Fruit fly (Drosophila melanogaster) whole organism, embryonic: ENCODE data around the gene CG34462.

ENCODE experiments used
- Ada2b ChIP-seq: fragments of 200-800 bp; sonication (Bioruptor generic); IDR thresholded peaks from 2 replicates; pipeline ENCODE4 v1.3.6; 2022; ENCODE audit warnings: missing biosample characterization, missing genetic modification characterization
- B-H2 ChIP-seq: fragments of 200-800 bp; sonication (Bioruptor generic); optimal IDR thresholded peaks from 2 replicates; lab custom pipeline; 2018; ENCODE audit warnings: missing biosample characterization, mild to moderate bottlenecking, missing genetic modification characterization
- Bteb2 ChIP-seq: fragments of 200-800 bp; sonication (Bioruptor generic); optimal IDR thresholded peaks from 2 replicates; lab custom pipeline; 2016; ENCODE audit warnings: missing biosample characterization, missing genetic modification characterization
- CG10274 ChIP-seq: fragments of 200-800 bp; sonication (Bioruptor generic); optimal IDR thresholded peaks from 3 replicates; lab custom pipeline; 2017; ENCODE audit warnings: missing biosample characterization, mild to moderate bottlenecking, missing genetic modification characterization
- CG11093 ChIP-seq: fragments of 200-800 bp; sonication (Bioruptor generic); IDR thresholded peaks from 3 replicates; pipeline ENCODE4 v1.3.6; 2022; ENCODE audit warnings: missing biosample characterization, missing genetic modification characterization
- CG11560 ChIP-seq: fragments of 200-800 bp; sonication (Bioruptor generic); IDR thresholded peaks from 3 replicates; pipeline ENCODE4 v1.3.6; 2022; ENCODE audit warnings: missing biosample characterization, missing genetic modification characterization
- CG12071 ChIP-seq: fragments of 200-800 bp; sonication (Bioruptor generic); optimal IDR thresholded peaks from 3 replicates; lab custom pipeline; 2018; ENCODE audit warnings: missing biosample characterization, mild to moderate bottlenecking, missing genetic modification characterization
- CG12219 ChIP-seq: fragments of 200-800 bp; sonication (Bioruptor generic); optimal IDR thresholded peaks from 3 replicates; lab custom pipeline; 2018; ENCODE audit warnings: missing biosample characterization, mild to moderate bottlenecking, missing genetic modification characterization
- CG12299 ChIP-seq: fragments of 200-800 bp; sonication (Bioruptor generic); optimal IDR thresholded peaks from 2 replicates; lab custom pipeline; 2018; ENCODE audit warnings: missing biosample characterization, mild to moderate bottlenecking, missing genetic modification characterization
- CG13624 ChIP-seq: fragments of 200-800 bp; sonication (Bioruptor generic); optimal IDR thresholded peaks from 2 replicates; lab custom pipeline; 2016; ENCODE audit warnings: missing biosample characterization, missing genetic modification characterization
- CG13894 ChIP-seq: fragments of 200-800 bp; sonication (Bioruptor generic); optimal IDR thresholded peaks from 3 replicates; lab custom pipeline; 2018; ENCODE audit warnings: missing biosample characterization, mild to moderate bottlenecking, missing genetic modification characterization, moderate library complexity
- CG14441 ChIP-seq: fragments of 200-800 bp; sonication (Bioruptor generic); IDR thresholded peaks from 2 replicates; pipeline ENCODE4 v1.3.6; 2022; ENCODE audit warnings: missing biosample characterization, missing genetic modification characterization
- CG1602 ChIP-seq: fragments of 200-800 bp; sonication (Bioruptor generic); optimal IDR thresholded peaks from 3 replicates; lab custom pipeline; 2016; ENCODE audit warnings: missing biosample characterization, missing genetic modification characterization
- CG16815 ChIP-seq: fragments of 200-800 bp; sonication (Bioruptor generic); optimal IDR thresholded peaks from 3 replicates; lab custom pipeline; 2017; ENCODE audit warnings: missing biosample characterization, mild to moderate bottlenecking, missing genetic modification characterization
- CG17385 ChIP-seq: fragments of 200-800 bp; sonication (Bioruptor generic); optimal IDR thresholded peaks from 3 replicates; lab custom pipeline; 2018; ENCODE audit warnings: missing biosample characterization, mild to moderate bottlenecking, missing genetic modification characterization
- CG17912 ChIP-seq: fragments of 200-800 bp; sonication (Bioruptor generic); optimal IDR thresholded peaks from 2 replicates; lab custom pipeline; 2018; ENCODE audit warnings: missing biosample characterization, mild to moderate bottlenecking, missing genetic modification characterization
- CG18011 ChIP-seq: fragments of 200-800 bp; sonication (Bioruptor generic); optimal IDR thresholded peaks from 2 replicates; lab custom pipeline; 2017; ENCODE audit warnings: missing biosample characterization, missing genetic modification characterization, mild to moderate bottlenecking, moderate library complexity, missing genotype
- CG18599 ChIP-seq: fragments of 200-800 bp; sonication (Bioruptor generic); optimal IDR thresholded peaks from 3 replicates; lab custom pipeline; 2017; ENCODE audit warnings: missing biosample characterization, missing genetic modification characterization, mild to moderate bottlenecking, moderate library complexity, missing genetic modification reagents
- CG18619 ChIP-seq: fragments of 200-800 bp; sonication (Bioruptor generic); optimal IDR thresholded peaks from 3 replicates; lab custom pipeline; 2017; ENCODE audit warnings: missing biosample characterization, mild to moderate bottlenecking, missing genetic modification characterization
- CG2889 ChIP-seq: fragments of 200-800 bp; sonication (Bioruptor generic); IDR thresholded peaks from 3 replicates; pipeline ENCODE4 v1.3.6; 2022; ENCODE audit warnings: missing biosample characterization, missing genetic modification characterization
- CG3726 ChIP-seq: fragments of 200-800 bp; sonication (Bioruptor generic); IDR thresholded peaks from 3 replicates; pipeline ENCODE4, ENCODE4 v1.3.6; 2022; ENCODE audit warnings: missing biosample characterization, missing genetic modification characterization
- CG42726 ChIP-seq: fragments of 200-800 bp; sonication (Bioruptor generic); IDR thresholded peaks from 2 replicates; pipeline ENCODE4 v1.3.6; 2022; ENCODE audit warnings: missing biosample characterization, missing genetic modification characterization; ENCODE audit not compliant: partially characterized antibody
- CG4617 ChIP-seq: fragments of 200-800 bp; sonication (Bioruptor generic); optimal IDR thresholded peaks from 3 replicates; lab custom pipeline; 2016; ENCODE audit warnings: missing biosample characterization, missing genetic modification characterization, borderline replicate concordance
- CG4730 ChIP-seq: fragments of 200-800 bp; sonication (Bioruptor generic); IDR thresholded peaks from 2 replicates; pipeline ENCODE4 v1.3.6; 2022; ENCODE audit warnings: missing biosample characterization, missing genetic modification characterization
- CG4854 ChIP-seq: fragments of 200-800 bp; sonication (Bioruptor generic); optimal IDR thresholded peaks from 2 replicates; lab custom pipeline; 2016; ENCODE audit warnings: missing biosample characterization, missing genetic modification characterization, inconsistent platforms
- CG6854 ChIP-seq: fragments of 200-800 bp; sonication (Bioruptor generic); optimal IDR thresholded peaks from 3 replicates; lab custom pipeline; 2017; ENCODE audit warnings: missing biosample characterization, mild to moderate bottlenecking, missing genetic modification characterization
- CG7987 ChIP-seq: fragments of 200-800 bp; sonication (Bioruptor generic); optimal IDR thresholded peaks from 2 replicates; lab custom pipeline; 2018; ENCODE audit warnings: missing biosample characterization, mild to moderate bottlenecking, missing genetic modification characterization, moderate library complexity
- CG8478 ChIP-seq: fragments of >200 bp; optimal IDR thresholded peaks from 2 replicates; lab custom pipeline; 2018
- CG9609 ChIP-seq: fragments of 200-800 bp; sonication (Bioruptor generic); optimal IDR thresholded peaks from 3 replicates; lab custom pipeline; 2016; ENCODE audit warnings: missing biosample characterization, missing genetic modification characterization
- CrebB ChIP-seq: fragments of 200-800 bp; sonication (Bioruptor generic); optimal IDR thresholded peaks from 3 replicates; lab custom pipeline; 2018; ENCODE audit warnings: missing biosample characterization, mild to moderate bottlenecking, missing genetic modification characterization
- Dip3 ChIP-seq: fragments of 200-800 bp; sonication (Bioruptor generic); optimal IDR thresholded peaks from 3 replicates; lab custom pipeline; 2016; ENCODE audit warnings: missing biosample characterization, missing genetic modification characterization
- Drgx ChIP-seq: fragments of 200-800 bp; sonication (Bioruptor generic); IDR thresholded peaks from 2 replicates; pipeline ENCODE4 v1.3.6; 2022; ENCODE audit warnings: missing biosample characterization, missing genetic modification characterization
- Ets97D ChIP-seq: fragments of 200-800 bp; sonication (Bioruptor generic); optimal IDR thresholded peaks from 3 replicates; lab custom pipeline; 2016; ENCODE audit warnings: missing biosample characterization, missing genetic modification characterization
- Meics ChIP-seq: fragments of 200-800 bp; sonication (Bioruptor generic); optimal IDR thresholded peaks from 2 replicates; lab custom pipeline; 2017; ENCODE audit warnings: missing biosample characterization, mild to moderate bottlenecking, missing genetic modification characterization
- Mes4 ChIP-seq: fragments of 200-800 bp; sonication (Bioruptor generic); optimal IDR thresholded peaks from 2 replicates; lab custom pipeline; 2016; ENCODE audit warnings: missing biosample characterization, missing genetic modification characterization
- Myb ChIP-seq: fragments of 200-800 bp; sonication (Bioruptor generic); optimal IDR thresholded peaks from 2 replicates; lab custom pipeline; 2016; ENCODE audit warnings: missing biosample characterization, missing genetic modification characterization
- Nf-YA ChIP-seq: fragments of 200-800 bp; sonication (Bioruptor generic); IDR thresholded peaks from 2 replicates; pipeline ENCODE4 v1.3.6; 2022; ENCODE audit warnings: missing biosample characterization, missing genetic modification characterization
- NfI ChIP-seq: fragments of 200-800 bp; sonication (Bioruptor generic); optimal IDR thresholded peaks from 3 replicates; lab custom pipeline; 2018; ENCODE audit warnings: missing biosample characterization, mild to moderate bottlenecking, missing genetic modification characterization, moderate library complexity
- ab ChIP-seq: fragments of 200-800 bp; sonication (Bioruptor generic); optimal IDR thresholded peaks from 2 replicates; lab custom pipeline; 2016; ENCODE audit warnings: missing biosample characterization, missing genetic modification characterization
- btn ChIP-seq: fragments of 200-800 bp; sonication (Bioruptor generic); optimal IDR thresholded peaks from 2 replicates; lab custom pipeline; 2016; ENCODE audit warnings: missing biosample characterization, missing genetic modification characterization
- crc ChIP-seq: fragments of 200-800 bp; sonication (Bioruptor generic); optimal IDR thresholded peaks from 2 replicates; lab custom pipeline; 2016; ENCODE audit warnings: missing biosample characterization, missing genetic modification characterization
- fd3F ChIP-seq: fragments of 200-800 bp; sonication (Bioruptor generic); optimal IDR thresholded peaks from 2 replicates; lab custom pipeline; 2018; ENCODE audit warnings: missing biosample characterization, mild to moderate bottlenecking, missing genetic modification characterization, moderate library complexity
- fd96Cb ChIP-seq: fragments of 200-800 bp; sonication (Bioruptor generic); optimal IDR thresholded peaks from 2 replicates; lab custom pipeline; 2018; ENCODE audit warnings: missing biosample characterization, mild to moderate bottlenecking, missing genetic modification characterization, moderate library complexity
- jing ChIP-seq: fragments of 200-800 bp; sonication (Bioruptor generic); optimal IDR thresholded peaks from 2 replicates; lab custom pipeline; 2018; ENCODE audit warnings: missing biosample characterization, mild to moderate bottlenecking, missing genetic modification characterization
- kni ChIP-seq: fragments of 200-800 bp; sonication (Bioruptor generic); optimal IDR thresholded peaks from 3 replicates; lab custom pipeline; 2017; ENCODE audit warnings: mild to moderate bottlenecking, missing biosample characterization, missing genetic modification reagents, missing genetic modification characterization
- nerfin-2 ChIP-seq: fragments of 200-800 bp; sonication (Bioruptor generic); IDR thresholded peaks from 2 replicates; pipeline ENCODE4 v1.3.6; 2022; ENCODE audit warnings: missing biosample characterization, missing genetic modification characterization; ENCODE audit not compliant: partially characterized antibody
- peb ChIP-seq: fragments of 200-800 bp; sonication (Bioruptor generic); IDR thresholded peaks from 2 replicates; pipeline ENCODE4 v1.3.6; 2022; ENCODE audit warnings: missing biosample characterization, missing genetic modification characterization
- run ChIP-seq: fragments of 200-800 bp; sonication (Bioruptor generic); optimal IDR thresholded peaks from 3 replicates; lab custom pipeline; 2018; ENCODE audit warnings: missing biosample characterization, mild to moderate bottlenecking, missing genetic modification characterization
- scrt ChIP-seq: fragments of 200-800 bp; sonication (Bioruptor generic); optimal IDR thresholded peaks from 2 replicates; lab custom pipeline; 2018; ENCODE audit warnings: missing biosample characterization, mild to moderate bottlenecking, missing genetic modification characterization, moderate library complexity
- sr ChIP-seq: fragments of 200-800 bp; sonication (Bioruptor generic); IDR thresholded peaks from 3 replicates; pipeline ENCODE4 v1.3.6; 2022; ENCODE audit warnings: missing biosample characterization, missing genetic modification characterization
- wor ChIP-seq: fragments of 200-800 bp; sonication (Bioruptor generic); IDR thresholded peaks from 2 replicates; pipeline ENCODE4 v1.3.6; 2022; ENCODE audit warnings: missing biosample characterization, missing genetic modification characterization

CG34462 gene

dm6 chr3L:8308891-8309352 is 19.5 kb upstream of the CG34462 start, which contains the start of gene BI-1 (continued):
- TF ChIP-seq Ets97D (GFP tag; lab: Kevin White, UChicago) (peak; percentile 9), sr (no peak), CG8478 (no peak), Myb (GFP tag; lab: Kevin White, UChicago) (peak; percentile 31), CG42726 (GFP tag; lab: Robert Waterston, UW) (no peak), fd3F (GFP tag; lab: Kevin White, UChicago) (peak; percentile 35), CG18011 (GFP tag; lab: Kevin White, UChicago) (peak; percentile 49), CG2889 (GFP tag; lab: Robert Waterston, UW) (no peak), CG11093 (GFP tag; lab: Robert Waterston, UW) (no peak), CG18619 (GFP tag; lab: Kevin White, UChicago) (peak; percentile 24), Ada2b (GFP tag; lab: Robert Waterston, UW) (no peak), scrt (GFP tag; lab: Kevin White, UChicago) (peak; percentile 67), Nf-YA (0 out of 2 replicates have a peak, but pooled peaks have one; percentile 21), CG18599 (GFP tag; lab: Kevin White, UChicago) (peak; percentile 81), CG4617 (GFP tag; lab: Kevin White, UChicago) (peak; percentile 63), Mes4 (GFP tag; lab: Kevin White, UChicago) (no peak), jing (GFP tag; lab: Kevin White, UChicago) (no peak), CG16815 (GFP tag; lab: Kevin White, UChicago) (peak; percentile 23), CG12219 (GFP tag; lab: Kevin White, UChicago) (no peak), Drgx (no peak), run (no peak), CG17385 (peak; percentile 56), CG1602 (GFP tag; lab: Kevin White, UChicago) (peak; percentile 43), CG9609 (no peak), crc (GFP tag; lab: Kevin White, UChicago) (no peak), CG12071 (GFP tag; lab: Kevin White, UChicago) (no peak), CG12299 (tag; lab: Kevin White, UChicago) (peak; percentile 29), CG7987 (peak; percentile 7), ab (no peak), CG13624 (GFP tag; lab: Kevin White, UChicago) (peak; percentile 44), CG6854 (GFP tag; lab: Kevin White, UChicago) (no peak), NfI (GFP tag; lab: Kevin White, UChicago) (peak; percentile 66), nerfin-2 (GFP tag; lab: Robert Waterston, UW) (no peak), Dip3 (GFP tag; lab: Kevin White, UChicago) (peak; percentile 32), B-H2 (GFP tag; lab: Kevin White, UChicago) (peak; percentile 74), Bteb2 (GFP tag; lab: Kevin White, UChicago) (no peak), kni (GFP tag; lab: Kevin White, UChicago) (peak; percentile 83), CG10274 (GFP tag; lab: Kevin White, UChicago) (peak; percentile 22), wor (GFP tag; lab: Robert Waterston, UW) (peak; percentile 18; the same call in 1 of the 2 replicates), CG4854 (GFP tag; lab: Kevin White, UChicago) (peak; percentile 13), btn (GFP tag; lab: Kevin White, UChicago) (no peak), CG4730 (GFP tag; lab: Robert Waterston, UW) (no peak), CG11560 (tag; lab: Robert Waterston, UW) (no peak), CG3726 (GFP tag; lab: Robert Waterston, UW) (no peak), Meics (GFP tag; lab: Kevin White, UChicago) (peak; percentile 76), CrebB (tag; lab: Kevin White, UChicago) (peak; percentile 18), peb (GFP tag; lab: Robert Waterston, UW) (no peak), fd96Cb (peak; percentile 24), CG13894 (tag; lab: Kevin White, UChicago) (no peak), CG14441 (GFP tag; lab: Robert Waterston, UW) (no peak), CG17912 (GFP tag; lab: Kevin White, UChicago) (no peak)
